Worm (Caenorhabditis elegans): ENCODE data around the gene C27A2.8.

DNA sequence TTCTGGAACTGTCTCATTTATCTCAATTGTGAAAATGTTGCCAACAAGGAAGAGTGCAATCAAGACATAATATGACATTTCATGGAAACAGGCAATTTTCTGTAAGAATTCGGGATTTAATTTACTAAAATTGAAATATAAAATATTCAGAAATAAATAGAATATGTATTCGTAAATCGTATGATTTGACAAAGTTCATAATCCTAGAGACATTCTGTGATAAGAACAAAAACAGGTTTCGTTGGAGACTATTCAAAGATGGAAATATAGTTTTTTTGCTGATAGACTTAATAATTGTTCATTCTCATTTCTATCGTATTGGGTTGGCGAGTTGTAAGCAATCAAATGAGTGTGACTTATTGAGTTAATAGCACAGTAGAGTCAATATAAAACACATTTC is 9.8 kb downstream of the C27A2.8 start, which contains the start of gene C27A2.12:
- TF ChIP-seq him-1 (tag; optimal IDR thresholded peaks at IDR 0.05) (no peak), W03F9.2 (tag; optimal IDR thresholded peaks at IDR 0.05) (no peak), dao-5 (tag; optimal IDR thresholded peaks at IDR 0.05) (no peak)
